Worm (Caenorhabditis elegans): ENCODE data around the gene H04M03.3.

ce11 chrIV:5842905-5843304, 48.5 kb upstream of the H04M03.3 start:
- TF ChIP-seq Y105C5A.15 (GFP tag; IDR thresholded peaks at IDR 0.05) = no peak
- TF ChIP-seq D1046.2 (GFP tag; IDR thresholded peaks at IDR 0.05) = no peak
- TF ChIP-seq F26F4.8 (GFP tag; conservative IDR thresholded peaks at IDR 0.05) = no peak
- TF ChIP-seq nhr-77 (tag; optimal IDR thresholded peaks at IDR 0.05) = no peak
- TF ChIP-seq F49E8.2 (tag; optimal IDR thresholded peaks at IDR 0.05; ENCODE audit: borderline replicate concordance) = no peak
- TF ChIP-seq F10B5.3 (tag; optimal IDR thresholded peaks at IDR 0.05) = no peak
- no peak for TF ChIP-seq lin-15B (tag; optimal IDR thresholded peaks at IDR 0.05)
- no peak for TF ChIP-seq nhr-25 (tag; optimal IDR thresholded peaks at IDR 0.05; ENCODE audit: borderline replicate concordance, insufficient read depth)
- no peak for TF ChIP-seq hlh-11 (tag; optimal IDR thresholded peaks at IDR 0.05)
- no peak for TF ChIP-seq zag-1 (tag; optimal IDR thresholded peaks at IDR 0.05)
- TF ChIP-seq T20F7.1 (GFP tag; optimal IDR thresholded peaks at IDR 0.05) = no peak
- no peak for TF ChIP-seq daf-12 (tag; optimal IDR thresholded peaks at IDR 0.05)

Measured in whole organism, L4 larva.